Fruit fly (Drosophila melanogaster): ENCODE results near the gene CG14020.

dm6 chr2L:5494808-5495356, 22.7 kb upstream of the CG14020 start:
- peak; percentile 73 for TF ChIP-seq CG14655 (GFP tag; optimal IDR thresholded peaks at IDR 0.05)
- TF ChIP-seq EcR (GFP tag; optimal IDR thresholded peaks at IDR 0.05), result no peak
- no peak; the same call in 2 of the 3 replicates for TF ChIP-seq CG4496 (GFP tag; IDR thresholded peaks at IDR 0.05)
- peak; percentile 60 for TF ChIP-seq CG8301 (tag; optimal IDR thresholded peaks at IDR 0.05)
- TF ChIP-seq gl (tag; optimal IDR thresholded peaks at IDR 0.05), result no peak
- no peak for TF ChIP-seq CG13204 (GFP tag; optimal IDR thresholded peaks at IDR 0.05)
- TF ChIP-seq Pif1A (GFP tag; optimal IDR thresholded peaks at IDR 0.05), result no peak
- no peak for TF ChIP-seq CG12605 (GFP tag; IDR thresholded peaks at IDR 0.05)
- peak; percentile 23; the same call in 1 of the 2 replicates for TF ChIP-seq Ets98B (GFP tag; IDR thresholded peaks at IDR 0.05)
- no peak for TF ChIP-seq CG10348 (GFP tag; IDR thresholded peaks at IDR 0.05)
